Worm (Caenorhabditis elegans) whole organism, L3 larva: ENCODE data around the gene popl-5.

Experiments used
- R02D3.7 ChIP-seq: fragments of 150-350 bp; optimal IDR thresholded peaks from 2 replicates; lab custom pipeline; 2014; ENCODE audit warnings: missing biosample characterization, missing genetic modification characterization
- aly-2 ChIP-seq: fragments of 150-350 bp; optimal IDR thresholded peaks from 2 replicates; lab custom pipeline; 2014; ENCODE audit warnings: missing biosample characterization, missing genetic modification characterization
- ceh-16 ChIP-seq: sonication (generic microtip); optimal IDR thresholded peaks from 2 replicates; lab custom pipeline; 2017; ENCODE audit warnings: missing biosample characterization, missing genetic modification characterization
- ceh-28 ChIP-seq: fragments of 150-350 bp; optimal IDR thresholded peaks from 2 replicates; lab custom pipeline; 2014; ENCODE audit warnings: missing biosample characterization, missing genetic modification reagents, missing genetic modification characterization
- daf-12 ChIP-seq: fragments of 150-350 bp; optimal IDR thresholded peaks from 2 replicates; lab custom pipeline; 2014; ENCODE audit warnings: missing biosample characterization, missing genetic modification reagents, missing genetic modification characterization
- egl-27 ChIP-seq: sonication (generic microtip); optimal IDR thresholded peaks from 4 replicates; lab custom pipeline; 2017; ENCODE audit warnings: missing biosample characterization, missing genetic modification reagents, missing genetic modification characterization
- elt-1 ChIP-seq: fragments of 150-350 bp; optimal IDR thresholded peaks from 2 replicates; lab custom pipeline; 2014; ENCODE audit warnings: missing biosample characterization, missing genetic modification characterization
- elt-2 ChIP-seq: sonication (generic microtip); optimal IDR thresholded peaks from 2 replicates; lab custom pipeline; 2016; ENCODE audit warnings: missing genetic modification reagents, mild to moderate bottlenecking, missing genetic modification characterization, missing compliant biosample characterization
- fkh-10 ChIP-seq: sonication (generic microtip); optimal IDR thresholded peaks from 2 replicates; lab custom pipeline; 2017; ENCODE audit warnings: missing biosample characterization, missing genetic modification reagents, missing genetic modification characterization
- hmg-11 ChIP-seq: sonication (generic microtip); optimal IDR thresholded peaks from 2 replicates; lab custom pipeline; 2016; ENCODE audit warnings: missing genetic modification characterization, missing compliant biosample characterization
- jun-1 ChIP-seq: fragments of 150-350 bp; optimal IDR thresholded peaks from 2 replicates; lab custom pipeline; 2014; ENCODE audit warnings: missing biosample characterization, missing genetic modification reagents, missing genetic modification characterization
- lin-15B ChIP-seq: fragments of 150-350 bp; optimal IDR thresholded peaks from 2 replicates; lab custom pipeline; 2014; ENCODE audit warnings: missing biosample characterization, missing genetic modification characterization
- lin-39 ChIP-seq: fragments of 150-350 bp; optimal IDR thresholded peaks from 2 replicates; lab custom pipeline; 2018; ENCODE audit warnings: missing biosample characterization, missing genetic modification reagents, missing genetic modification characterization
- lsy-12 ChIP-seq: sonication (generic microtip); optimal IDR thresholded peaks from 2 replicates; lab custom pipeline; 2016; ENCODE audit warnings: mild to moderate bottlenecking, missing genetic modification characterization, missing compliant biosample characterization
- mdl-1 ChIP-seq: fragments of 150-350 bp; optimal IDR thresholded peaks from 2 replicates; lab custom pipeline; 2014; ENCODE audit warnings: missing biosample characterization, missing genetic modification characterization
- mml-1 ChIP-seq: fragments of 150-350 bp; sonication (generic microtip); optimal IDR thresholded peaks from 3 replicates; lab custom pipeline; 2014; ENCODE audit warnings: missing biosample characterization, missing genetic modification characterization
- nfya-1 ChIP-seq: sonication (generic microtip); optimal IDR thresholded peaks from 2 replicates; lab custom pipeline; 2017; ENCODE audit warnings: missing genetic modification characterization, mild to moderate bottlenecking, missing compliant biosample characterization, antibody characterized with exemption, moderate library complexity; ENCODE audit not compliant: insufficient read depth
- nhr-11 ChIP-seq: fragments of 150-350 bp; optimal IDR thresholded peaks from 2 replicates; lab custom pipeline; 2014; ENCODE audit warnings: missing biosample characterization, missing genetic modification characterization
- nhr-12 ChIP-seq: fragments of 150-350 bp; optimal IDR thresholded peaks from 2 replicates; lab custom pipeline; 2014; ENCODE audit warnings: missing biosample characterization, missing genetic modification characterization
- nhr-23 ChIP-seq: fragments of 150-350 bp; optimal IDR thresholded peaks from 2 replicates; lab custom pipeline; 2014; ENCODE audit warnings: missing biosample characterization, missing genetic modification reagents, missing genetic modification characterization
- nhr-25 ChIP-seq: sonication (generic microtip); optimal IDR thresholded peaks from 2 replicates; lab custom pipeline; 2017; ENCODE audit warnings: missing biosample characterization, missing genetic modification characterization
- nhr-28 ChIP-seq: fragments of 150-350 bp; optimal IDR thresholded peaks from 2 replicates; lab custom pipeline; 2014; ENCODE audit warnings: missing biosample characterization, missing genetic modification characterization
- nhr-43 ChIP-seq: sonication (generic microtip); optimal IDR thresholded peaks from 2 replicates; lab custom pipeline; 2016; ENCODE audit warnings: mild to moderate bottlenecking, missing genetic modification characterization, missing compliant biosample characterization; ENCODE audit not compliant: poor library complexity, severe bottlenecking
- nhr-67 ChIP-seq: fragments of 150-350 bp; optimal IDR thresholded peaks from 2 replicates; lab custom pipeline; 2014; ENCODE audit warnings: missing biosample characterization, missing genetic modification characterization
- nhr-76 ChIP-seq: fragments of 150-350 bp; sonication (generic microtip); optimal IDR thresholded peaks from 5 replicates; lab custom pipeline; 2014; ENCODE audit warnings: missing biosample characterization, missing genetic modification characterization
- pha-4 ChIP-seq: fragments of 150-350 bp; optimal IDR thresholded peaks from 2 replicates; lab custom pipeline; 2014; ENCODE audit warnings: missing biosample characterization, missing genetic modification reagents, missing genetic modification characterization
- skn-1 ChIP-seq: fragments of 150-350 bp; optimal IDR thresholded peaks from 2 replicates; lab custom pipeline; 2014; ENCODE audit warnings: missing biosample characterization, missing genetic modification characterization
- snpc-4 ChIP-seq: fragments of 150-350 bp; optimal IDR thresholded peaks from 2 replicates; lab custom pipeline; 2014; ENCODE audit warnings: missing biosample characterization, missing genetic modification characterization
- unc-39 ChIP-seq: sonication (generic microtip); optimal IDR thresholded peaks from 4 replicates; lab custom pipeline; 2017; ENCODE audit warnings: missing biosample characterization, missing genetic modification characterization
- unc-62 ChIP-seq: fragments of 150-350 bp; sonication (generic microtip); optimal IDR thresholded peaks from 4 replicates; lab custom pipeline; 2014; ENCODE audit warnings: missing biosample characterization, missing genetic modification reagents, missing genetic modification characterization
- zag-1 ChIP-seq: fragments of 150-350 bp; optimal IDR thresholded peaks from 2 replicates; lab custom pipeline; 2014; ENCODE audit warnings: missing biosample characterization, missing genetic modification characterization
- ztf-11 ChIP-seq: fragments of 150-350 bp; optimal IDR thresholded peaks from 2 replicates; lab custom pipeline; 2014; ENCODE audit warnings: missing biosample characterization, missing genetic modification characterization

popl-5 gene

DNA sequence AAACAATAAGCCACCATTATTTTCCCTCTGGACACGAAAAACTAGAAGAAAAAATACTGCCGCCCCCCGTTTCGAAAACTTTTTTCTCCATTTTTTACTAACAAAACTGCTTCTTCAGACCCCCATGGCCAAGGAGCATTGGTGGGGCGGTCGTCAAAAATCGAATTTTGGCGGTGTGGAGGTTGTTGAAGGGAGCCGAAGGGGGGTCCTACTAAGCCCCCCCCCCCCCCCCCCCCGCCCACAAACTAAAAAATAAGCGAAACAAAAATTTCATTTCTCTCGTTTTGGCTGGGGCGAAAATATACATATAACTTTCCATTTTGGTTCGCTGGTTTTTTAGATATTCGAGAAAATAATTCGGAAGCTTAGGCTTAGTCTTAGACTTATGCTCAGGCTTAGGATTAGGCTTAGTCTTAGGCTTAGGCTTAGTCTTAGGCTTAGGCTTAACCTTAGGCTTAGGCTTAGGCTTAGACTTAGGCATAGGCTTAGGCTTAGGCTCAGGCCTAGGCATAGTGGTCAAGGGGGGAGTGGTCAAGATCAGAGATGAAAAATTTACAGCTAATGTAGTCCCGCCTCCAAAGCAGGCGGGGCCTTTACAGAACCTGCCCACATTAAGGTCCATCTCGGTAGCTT, 12.4 kb downstream of the popl-5 start:
- TF ChIP-seq ceh-28 (tag; lab: Kevin White, UChicago), result no peak
- no peak for TF ChIP-seq elt-1
- TF ChIP-seq nhr-67 (tag; lab: Kevin White, UChicago), result no peak
- no peak for TF ChIP-seq lin-39 (tag; lab: Kevin White, UChicago)
- TF ChIP-seq R02D3.7, result no peak
- TF ChIP-seq aly-2 (tag; lab: Kevin White, UChicago), result no peak
- no peak for TF ChIP-seq mml-1 (tag; lab: Kevin White, UChicago)
- no peak for TF ChIP-seq unc-39 (tag; lab: Kevin White, UChicago)
- no peak for TF ChIP-seq nhr-28 (tag; lab: Kevin White, UChicago)
- TF ChIP-seq egl-27 (tag; lab: Kevin White, UChicago), result no peak

DNA sequence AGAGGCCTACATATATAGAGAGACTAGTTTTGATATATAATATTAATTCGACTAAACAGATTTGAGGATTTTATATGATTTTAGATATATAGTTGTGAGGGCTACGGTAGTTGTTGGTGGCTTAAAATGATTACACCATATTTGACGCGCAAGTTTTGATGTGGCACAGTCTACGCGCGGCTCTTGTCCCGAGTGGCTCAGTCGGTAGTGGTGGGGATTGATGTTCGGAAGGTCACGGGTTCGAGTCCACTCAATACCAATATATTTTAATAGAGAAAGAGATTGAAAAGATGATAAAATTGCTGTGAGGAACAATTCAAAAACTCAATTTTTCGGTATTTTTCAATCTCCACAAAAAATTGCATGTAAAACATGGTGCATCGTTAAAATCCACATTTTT, 14.3 kb downstream of the popl-5 start:
- TF ChIP-seq mdl-1 (tag; lab: Kevin White, UChicago), result no peak
- no peak for TF ChIP-seq lin-15B (tag; lab: Kevin White, UChicago)
- TF ChIP-seq nhr-23 (tag; lab: Kevin White, UChicago), result no peak
- no peak for TF ChIP-seq jun-1 (tag; lab: Kevin White, UChicago)
- TF ChIP-seq nhr-11 (tag; lab: Kevin White, UChicago), result no peak
- TF ChIP-seq R02D3.7, result no peak
- TF ChIP-seq elt-1, result no peak
- no peak for TF ChIP-seq lin-39 (tag; lab: Kevin White, UChicago)
- no peak for TF ChIP-seq nhr-12

DNA sequence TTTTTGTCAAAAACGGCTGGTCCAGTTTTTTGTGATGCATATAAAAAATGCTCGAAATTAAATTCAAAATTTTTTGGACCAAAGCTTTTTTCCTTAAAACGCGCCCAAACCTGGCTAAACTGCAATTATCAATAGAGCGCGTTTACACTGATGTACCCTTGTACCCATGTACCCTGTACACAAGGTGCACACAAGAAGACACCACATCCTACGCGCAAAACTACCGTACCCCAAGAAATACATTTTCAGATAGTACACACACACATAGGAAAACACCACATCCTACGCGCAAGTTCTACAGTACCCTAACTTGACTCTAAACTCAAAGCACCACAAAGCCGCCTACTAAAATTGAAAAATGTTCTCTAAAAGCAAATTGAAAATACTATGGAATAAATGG, 15.8 kb downstream of the popl-5 start:
- TF ChIP-seq ztf-11 (tag; lab: Kevin White, UChicago) (no peak), elt-2 (no peak), skn-1 (tag; lab: Kevin White, UChicago) (no peak), zag-1 (tag; lab: Kevin White, UChicago) (no peak), snpc-4 (tag; lab: Kevin White, UChicago) (no peak), egl-27 (tag; lab: Kevin White, UChicago) (no peak), unc-62 (GFP tag; lab: Kevin White, UChicago) (no peak), nhr-11 (tag; lab: Kevin White, UChicago) (no peak), daf-12 (tag; lab: Kevin White, UChicago) (no peak), fkh-10 (no peak), nhr-43 (tag; lab: Kevin White, UChicago) (no peak), lin-39 (tag; lab: Kevin White, UChicago) (no peak), R02D3.7 (no peak), nhr-25 (tag; lab: Kevin White, UChicago) (no peak), ceh-16 (no peak), lin-15B (tag; lab: Kevin White, UChicago) (no peak)

DNA sequence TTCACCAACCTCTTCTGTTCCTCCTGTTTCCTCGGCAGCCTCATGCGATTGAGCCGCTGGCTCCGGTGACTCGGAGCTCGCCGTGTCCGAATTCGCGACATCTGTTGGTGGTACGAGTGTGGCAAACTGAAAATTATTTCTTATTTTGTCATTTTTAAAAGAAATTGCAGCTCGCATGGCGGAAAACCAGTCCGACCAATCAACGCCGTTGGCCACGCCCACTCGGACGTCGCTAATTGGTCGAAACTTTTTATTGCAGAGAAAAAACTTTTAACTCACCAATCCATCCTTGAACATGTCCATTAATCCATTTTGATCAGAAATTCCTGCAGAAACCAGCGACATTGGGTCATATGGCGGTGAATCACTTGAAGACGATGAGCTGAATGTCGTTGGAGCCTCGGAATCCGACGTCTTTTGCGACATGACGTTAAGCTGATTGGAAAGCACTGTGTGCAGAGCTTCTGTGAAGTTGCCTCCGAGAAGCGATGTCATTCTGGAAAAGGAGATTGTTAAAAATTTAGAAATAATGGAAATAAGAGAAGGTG, 16.8 kb downstream of the popl-5 start, which contains the start of gene bed-2:
Gene bed-2 (minus strand): TSS at position 498 of the 548 bp plus-strand sequence.
- TF ChIP-seq nhr-76 (tag; lab: Kevin White, UChicago) (no peak), unc-39 (tag; lab: Kevin White, UChicago) (no peak), nfya-1 (tag; lab: Kevin White, UChicago) (peak; percentile 91)

DNA sequence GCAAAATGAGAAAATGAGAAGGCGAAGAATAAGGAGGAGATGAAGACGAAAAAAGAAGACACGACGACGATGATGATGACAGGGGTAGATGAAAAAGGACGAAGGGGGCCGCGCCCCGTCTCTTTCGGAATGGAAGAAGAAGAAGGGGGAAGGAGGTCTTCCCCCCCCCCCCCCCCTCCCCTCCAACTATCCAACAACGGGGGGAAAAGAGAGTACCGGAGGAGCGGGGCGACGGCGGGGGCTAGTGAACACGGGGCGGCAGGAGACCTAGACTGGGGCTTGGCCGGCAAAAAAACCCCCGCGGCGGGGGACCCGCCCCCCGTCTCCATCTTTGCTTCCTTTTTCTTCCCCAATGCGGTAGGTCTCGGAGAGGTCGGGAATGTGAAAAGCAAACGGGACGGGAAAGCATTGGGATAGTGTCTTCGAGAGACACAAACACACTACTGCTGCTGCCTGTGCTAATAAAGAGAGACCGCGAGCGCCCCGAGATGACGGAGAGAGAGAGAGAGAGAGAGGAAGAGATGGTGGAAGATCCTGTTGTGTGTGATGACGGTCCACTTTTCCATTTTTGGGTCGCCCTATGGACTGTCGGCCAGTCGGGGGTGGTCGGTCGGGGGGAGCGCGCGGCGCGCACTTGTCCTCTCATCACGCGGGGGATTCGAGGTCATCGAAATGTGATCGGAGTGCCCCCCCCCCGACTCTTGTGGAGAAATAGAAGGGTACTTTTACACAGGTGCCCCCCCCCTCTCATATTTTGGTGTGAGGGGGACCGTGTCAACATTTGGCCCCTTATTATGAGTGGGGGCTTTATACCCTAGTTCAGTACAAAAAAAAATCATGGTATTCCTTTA, 19.3 kb downstream of the popl-5 start:
- TF ChIP-seq nhr-11 (tag; lab: Kevin White, UChicago) (no peak), nhr-12 (no peak), nhr-28 (tag; lab: Kevin White, UChicago) (no peak), lsy-12 (tag; lab: Kevin White, UChicago) (no peak), pha-4 (tag; lab: Kevin White, UChicago) (peak; percentile 20), nfya-1 (tag; lab: Kevin White, UChicago) (peak; percentile 5), hmg-11 (peak; percentile 45), snpc-4 (tag; lab: Kevin White, UChicago) (no peak), nhr-23 (tag; lab: Kevin White, UChicago) (peak; percentile 57)
